Worm (Caenorhabditis elegans) whole organism, L4 larva: ENCODE measurements around the gene T23E7.2.

Source experiments
- D1046.2 ChIP-seq: fragments of 200-800 bp; sonication (Bioruptor generic); IDR thresholded peaks from 2 replicates; pipeline ENCODE4 v1.3.6; 2022; ENCODE audit warnings: missing genetic modification characterization, missing compliant biosample characterization
- T26A8.4 ChIP-seq: fragments of 200-800 bp; sonication (Bioruptor generic); IDR thresholded peaks from 2 replicates; pipeline ENCODE4 v1.3.6; 2022; ENCODE audit warnings: missing genetic modification characterization, missing compliant biosample characterization
- Y75B8A.6 ChIP-seq: fragments of 200-800 bp; sonication (Bioruptor generic); IDR thresholded peaks from 2 replicates; pipeline ENCODE4 v1.3.6; 2022; ENCODE audit warnings: missing genetic modification reagents, missing genetic modification characterization, missing compliant biosample characterization
- aly-2 ChIP-seq: sonication (generic microtip); optimal IDR thresholded peaks from 2 replicates; lab custom pipeline; 2018; ENCODE audit warnings: missing biosample characterization, missing genetic modification characterization
- ama-1 ChIP-seq: fragments of 150-350 bp; optimal IDR thresholded peaks from 2 replicates; lab custom pipeline; 2014; ENCODE audit warnings: inconsistent platforms, mixed read lengths
- ceh-20 ChIP-seq: fragments of 200-800 bp; sonication (Bioruptor generic); IDR thresholded peaks from 2 replicates; pipeline ENCODE4 v1.3.6; 2022; ENCODE audit warnings: missing genetic modification reagents, missing genetic modification characterization, missing compliant biosample characterization
- ceh-44 ChIP-seq: fragments of 200-800 bp; sonication (Bioruptor generic); IDR thresholded peaks from 2 replicates; pipeline ENCODE4 v1.3.6; 2022; ENCODE audit warnings: missing genetic modification reagents, missing genetic modification characterization, missing compliant biosample characterization
- daf-16 ChIP-seq, 3 experiments: sonication (generic microtip); optimal IDR thresholded peaks; 2 replicates each; lab custom pipeline; 2016 to 2017; ENCODE audit warnings: missing genetic modification characterization in 3 of 3, missing genetic modification reagents in 3 of 3, mild to moderate bottlenecking in 2 of 3, missing compliant biosample characterization in 2 of 3, missing biosample characterization in 1 of 3, moderate library complexity in 1 of 3
- daf-19 ChIP-seq: fragments of 200-800 bp; sonication (Bioruptor generic); conservative IDR thresholded peaks from 2 replicates; pipeline ENCODE4 v1.3.6; 2022; ENCODE audit warnings: missing genetic modification characterization, missing compliant biosample characterization
- daf-8 ChIP-seq: fragments of 200-800 bp; sonication (Bioruptor generic); IDR thresholded peaks from 2 replicates; pipeline ENCODE4 v1.3.6; 2022; ENCODE audit warnings: missing genetic modification characterization, missing compliant biosample characterization
- dmd-6 ChIP-seq: fragments of 200-800 bp; sonication (Bioruptor generic); IDR thresholded peaks from 2 replicates; pipeline ENCODE4 v1.3.6; 2022; ENCODE audit warnings: missing genetic modification reagents, missing genetic modification characterization, missing compliant biosample characterization
- dmd-8 ChIP-seq: fragments of 200-800 bp; sonication (Bioruptor generic); IDR thresholded peaks from 2 replicates; pipeline ENCODE4 v1.3.6; 2022; ENCODE audit warnings: missing genetic modification characterization, missing compliant biosample characterization
- dmd-9 ChIP-seq: fragments of 200-800 bp; sonication (Bioruptor generic); IDR thresholded peaks from 2 replicates; pipeline ENCODE4 v1.3.6; 2022; ENCODE audit warnings: missing genetic modification reagents, missing genetic modification characterization, missing compliant biosample characterization
- dpl-1 ChIP-seq: fragments of 150-350 bp; optimal IDR thresholded peaks from 2 replicates; lab custom pipeline; 2014; ENCODE audit warnings: missing biosample characterization, missing genetic modification reagents, missing genetic modification characterization
- duxl-1 ChIP-seq: sonication (generic microtip); optimal IDR thresholded peaks from 2 replicates; lab custom pipeline; 2016; ENCODE audit warnings: mild to moderate bottlenecking, missing genetic modification characterization, moderate library complexity, missing compliant biosample characterization; ENCODE audit not compliant: poor library complexity
- dve-1 ChIP-seq: sonication (generic microtip); optimal IDR thresholded peaks from 2 replicates; lab custom pipeline; 2017; ENCODE audit warnings: antibody characterized with exemption, mild to moderate bottlenecking, missing genetic modification characterization, missing compliant biosample characterization; ENCODE audit not compliant: insufficient read depth
- egl-27 ChIP-seq: sonication (generic microtip); optimal IDR thresholded peaks from 3 replicates; lab custom pipeline; 2017; ENCODE audit warnings: missing biosample characterization, missing genetic modification reagents, missing genetic modification characterization
- egl-43 ChIP-seq: fragments of 200-800 bp; sonication (Bioruptor generic); IDR thresholded peaks from 2 replicates; pipeline ENCODE4 v1.3.6; 2022; ENCODE audit warnings: missing genetic modification reagents, missing genetic modification characterization, missing compliant biosample characterization
- gei-8 ChIP-seq: fragments of 200-800 bp; sonication (Bioruptor generic); optimal IDR thresholded peaks from 2 replicates; lab custom pipeline; 2018; ENCODE audit warnings: mild to moderate bottlenecking, missing genetic modification characterization, missing compliant biosample characterization
- hlh-11 ChIP-seq: fragments of 200-800 bp; sonication (Bioruptor generic); optimal IDR thresholded peaks from 2 replicates; lab custom pipeline; 2018; ENCODE audit warnings: mild to moderate bottlenecking, missing genetic modification characterization, missing compliant biosample characterization
- hmg-1.1 ChIP-seq: fragments of 200-800 bp; sonication (Bioruptor generic); IDR thresholded peaks from 2 replicates; pipeline ENCODE4 v1.3.6; 2022; ENCODE audit warnings: missing genetic modification reagents, missing genetic modification characterization, missing compliant biosample characterization
- jun-1 ChIP-seq: fragments of 150-350 bp; optimal IDR thresholded peaks from 2 replicates; lab custom pipeline; 2014; ENCODE audit warnings: missing biosample characterization, missing genetic modification reagents, missing genetic modification characterization
- lin-15B ChIP-seq: fragments of 150-350 bp; sonication (generic microtip); optimal IDR thresholded peaks from 3 replicates; lab custom pipeline; 2014; ENCODE audit warnings: missing biosample characterization, missing genetic modification characterization
- madf-9 ChIP-seq: fragments of 200-800 bp; sonication (Bioruptor generic); conservative IDR thresholded peaks from 2 replicates; pipeline ENCODE4 v1.3.6; 2022; ENCODE audit warnings: missing genetic modification reagents, missing genetic modification characterization, missing compliant biosample characterization
- mdl-1 ChIP-seq, 2 experiments: fragments of 150-350 bp in 1 of 2; sonication (generic microtip) in 1 of 2; optimal IDR thresholded peaks; 2 replicates each; lab custom pipeline; 2014 to 2017; ENCODE audit warnings: missing biosample characterization in 2 of 2, missing genetic modification characterization in 2 of 2
- mep-1 ChIP-seq: fragments of 150-350 bp; sonication (generic microtip); optimal IDR thresholded peaks from 3 replicates; lab custom pipeline; 2014; ENCODE audit warnings: missing biosample characterization, missing genetic modification characterization
- mes-2 ChIP-seq: sonication (generic microtip); optimal IDR thresholded peaks from 2 replicates; lab custom pipeline; 2016; ENCODE audit warnings: missing genotype, mild to moderate bottlenecking, missing genetic modification characterization, missing compliant biosample characterization; ENCODE audit not compliant: poor library complexity, severe bottlenecking
- mxl-2 ChIP-seq: fragments of 200-800 bp; sonication (Bioruptor generic); conservative IDR thresholded peaks from 2 replicates; pipeline ENCODE4 v1.3.6; 2022; ENCODE audit warnings: missing genetic modification reagents, missing genetic modification characterization, missing compliant biosample characterization
- nhr-11 ChIP-seq: fragments of 150-350 bp; optimal IDR thresholded peaks from 2 replicates; lab custom pipeline; 2014; ENCODE audit warnings: missing biosample characterization, missing genetic modification characterization
- nhr-25 ChIP-seq: sonication (generic microtip); optimal IDR thresholded peaks from 2 replicates; lab custom pipeline; 2017; ENCODE audit warnings: missing genetic modification characterization, mild to moderate bottlenecking, missing compliant biosample characterization, antibody characterized with exemption, moderate library complexity, borderline replicate concordance; ENCODE audit not compliant: insufficient read depth
- nhr-28 ChIP-seq: fragments of 150-350 bp; optimal IDR thresholded peaks from 2 replicates; lab custom pipeline; 2014; ENCODE audit warnings: missing biosample characterization, missing genetic modification characterization
- nhr-41 ChIP-seq: fragments of 200-800 bp; sonication (Bioruptor generic); IDR thresholded peaks from 2 replicates; pipeline ENCODE4 v1.3.6; 2022; ENCODE audit warnings: missing genetic modification reagents, missing genetic modification characterization, missing compliant biosample characterization
- nhr-76 ChIP-seq: fragments of 150-350 bp; optimal IDR thresholded peaks from 2 replicates; lab custom pipeline; 2014; ENCODE audit warnings: missing biosample characterization, missing genetic modification characterization
- nhr-77 ChIP-seq: fragments of 150-350 bp; optimal IDR thresholded peaks from 2 replicates; lab custom pipeline; 2014; ENCODE audit warnings: missing biosample characterization, missing genetic modification characterization
- pha-4 ChIP-seq, 2 experiments: fragments of 150-350 bp in 1 of 2; fragments of 200-800 bp in 1 of 2; sonication (Bioruptor generic) in 1 of 2; IDR thresholded peaks in 1 of 2; optimal IDR thresholded peaks in 1 of 2; 2 replicates each; pipeline versions ENCODE4 v1.3.6 to Lab custom; 2014 to 2022; ENCODE audit warnings: missing genetic modification characterization in 2 of 2, missing genetic modification reagents in 2 of 2, missing biosample characterization in 1 of 2, missing compliant biosample characterization in 1 of 2
- php-3 ChIP-seq: fragments of 200-800 bp; sonication (Bioruptor generic); IDR thresholded peaks from 2 replicates; pipeline ENCODE4 v1.3.6; 2022; ENCODE audit warnings: missing genetic modification reagents, missing genetic modification characterization, missing compliant biosample characterization
- pqm-1 ChIP-seq: sonication (generic microtip); optimal IDR thresholded peaks from 2 replicates; lab custom pipeline; 2017; ENCODE audit warnings: missing biosample characterization, missing genetic modification characterization
- saeg-2 ChIP-seq: fragments of 200-800 bp; sonication (Bioruptor generic); IDR thresholded peaks from 2 replicates; pipeline ENCODE4 v1.3.6; 2022; ENCODE audit warnings: missing genetic modification reagents, missing genetic modification characterization, missing compliant biosample characterization
- set-16 ChIP-seq: fragments of 200-800 bp; sonication (Bioruptor generic); IDR thresholded peaks from 2 replicates; pipeline ENCODE4 v1.3.6; 2022; ENCODE audit warnings: missing genetic modification reagents, missing genetic modification characterization, missing compliant biosample characterization
- skn-1 ChIP-seq: fragments of 150-350 bp; optimal IDR thresholded peaks from 2 replicates; lab custom pipeline; 2014; ENCODE audit warnings: missing biosample characterization, missing genetic modification characterization
- snpc-1.2 ChIP-seq: fragments of 200-800 bp; sonication (Bioruptor generic); IDR thresholded peaks from 2 replicates; pipeline ENCODE4 v1.3.6; 2022; ENCODE audit warnings: missing genetic modification reagents, missing genetic modification characterization, missing compliant biosample characterization
- spr-3 ChIP-seq: fragments of 200-800 bp; sonication (Bioruptor generic); optimal IDR thresholded peaks from 2 replicates; lab custom pipeline; 2018; ENCODE audit warnings: mild to moderate bottlenecking, missing genetic modification characterization, missing compliant biosample characterization
- unc-62 ChIP-seq, 3 experiments: fragments of 150-350 bp in 1 of 3; sonication (generic microtip); optimal IDR thresholded peaks in 2 of 3; peaks in 1 of 3; 1 replicate in 1 of 3; 2 replicates in 2 of 3; lab custom pipeline; 2014 to 2017; ENCODE audit warnings: missing biosample characterization in 3 of 3, missing genetic modification characterization in 3 of 3, missing genetic modification reagents in 3 of 3, missing genotype in 1 of 3
- zag-1 ChIP-seq: fragments of 150-350 bp; optimal IDR thresholded peaks from 2 replicates; lab custom pipeline; 2014; ENCODE audit warnings: missing biosample characterization, missing genetic modification characterization
- zfp-2 ChIP-seq: sonication (generic microtip); optimal IDR thresholded peaks from 2 replicates; lab custom pipeline; 2016; ENCODE audit warnings: mild to moderate bottlenecking, missing genetic modification characterization, missing compliant biosample characterization
- zip-11 ChIP-seq: fragments of 200-800 bp; sonication (Bioruptor generic); IDR thresholded peaks from 2 replicates; pipeline ENCODE4 v1.3.6; 2022; ENCODE audit warnings: missing genetic modification characterization, missing compliant biosample characterization
- ztf-11 ChIP-seq: fragments of 150-350 bp; optimal IDR thresholded peaks from 2 replicates; lab custom pipeline; 2014; ENCODE audit warnings: missing biosample characterization, missing genetic modification characterization
- ztf-7 ChIP-seq: fragments of 150-350 bp; optimal IDR thresholded peaks from 2 replicates; lab custom pipeline; 2014; ENCODE audit warnings: missing biosample characterization, missing genetic modification characterization

T23E7.2 gene

DNA sequence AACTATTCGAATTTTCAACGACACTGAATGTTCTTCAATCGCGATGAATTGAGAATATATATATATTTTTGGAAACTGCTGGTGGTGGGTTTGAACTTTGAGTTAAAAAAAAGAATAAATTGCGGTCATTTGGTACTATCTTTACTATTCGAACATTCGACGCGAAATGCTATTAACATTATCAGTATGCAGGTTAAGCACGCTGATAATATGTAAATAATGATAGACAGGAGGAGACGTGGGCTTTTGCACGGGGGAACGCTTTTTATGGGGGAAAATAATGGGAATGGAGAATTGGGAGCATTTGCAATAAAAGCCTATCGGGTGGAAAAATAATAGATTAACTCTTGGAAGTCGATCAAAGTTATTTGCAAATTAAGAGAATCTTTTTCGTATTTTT is 31.9 kb upstream of the T23E7.2 start:
- TF ChIP-seq pha-4 (GFP tag; IDR thresholded peaks at IDR 0.05; lab: Robert Waterston, UW) (no peak), pha-4 (tag; optimal IDR thresholded peaks at IDR 0.05; lab: Kevin White, UChicago) (no peak), nhr-77 (tag; lab: Kevin White, UChicago) (peak; percentile 19), unc-62 (GFP tag; optimal IDR thresholded peaks at IDR 0.05 in 1 of 2; lab: Kevin White, UChicago) (peak in 1 of 2 experiments; percentile 22), unc-62 (tag; optimal IDR thresholded peaks at IDR 0.05; lab: Kevin White, UChicago) (no peak), nhr-76 (no peak), php-3 (GFP tag; lab: Robert Waterston, UW) (peak; percentile 72), ztf-7 (tag; lab: Kevin White, UChicago) (no peak), mdl-1 (tag; optimal IDR thresholded peaks at IDR 0.05; lab: Kevin White, UChicago) (no peak), spr-3 (no peak), dmd-6 (GFP tag; lab: Robert Waterston, UW) (peak; percentile 56), ceh-20 (GFP tag; lab: Robert Waterston, UW) (no peak), pqm-1 (tag; lab: Kevin White, UChicago) (peak; percentile 89), mxl-2 (GFP tag; lab: Robert Waterston, UW) (no peak), lin-15B (tag; lab: Kevin White, UChicago) (no peak), Y75B8A.6 (GFP tag; lab: Robert Waterston, UW) (no peak), egl-43 (GFP tag; lab: Robert Waterston, UW) (no peak), daf-19 (GFP tag; lab: Robert Waterston, UW) (no peak), zfp-2 (no peak), aly-2 (tag; lab: Kevin White, UChicago) (no peak), jun-1 (tag; lab: Kevin White, UChicago) (no peak), mes-2 (tag; lab: Kevin White, UChicago) (peak; percentile 13), mep-1 (tag; lab: Kevin White, UChicago) (no peak), gei-8 (GFP tag; lab: Kevin White, UChicago) (no peak), snpc-1.2 (GFP tag; lab: Robert Waterston, UW) (no peak), daf-8 (GFP tag; lab: Robert Waterston, UW) (no peak), hlh-11 (tag; lab: Kevin White, UChicago) (no peak), ztf-11 (tag; lab: Kevin White, UChicago) (no peak), T26A8.4 (GFP tag; lab: Robert Waterston, UW) (no peak), D1046.2 (no peak), egl-27 (tag; lab: Kevin White, UChicago) (no peak), nhr-25 (tag; lab: Kevin White, UChicago) (no peak), duxl-1 (tag; lab: Kevin White, UChicago) (no peak), daf-16 (GFP tag; optimal IDR thresholded peaks at IDR 0.05; lab: Kevin White, UChicago) (no peak), daf-16 (tag; optimal IDR thresholded peaks at IDR 0.05; lab: Kevin White, UChicago) (peak; percentile 74), nhr-28 (tag; lab: Kevin White, UChicago) (peak; percentile 36), zip-11 (GFP tag; lab: Robert Waterston, UW) (no peak), nhr-11 (no peak)

- TF ChIP-seq dpl-1 (peak; percentile 13), ceh-44 (GFP tag; lab: Robert Waterston, UW) (no peak), nhr-28 (tag; lab: Kevin White, UChicago) (peak; percentile 75), ceh-20 (GFP tag; lab: Robert Waterston, UW) (peak; percentile 76), madf-9 (no peak), hmg-1.1 (GFP tag; lab: Robert Waterston, UW) (0 out of 2 replicates have a peak, but pooled peaks have one; percentile 41), nhr-41 (no peak), dve-1 (tag; lab: Kevin White, UChicago) (no peak), daf-16 (GFP tag; optimal IDR thresholded peaks at IDR 0.05; lab: Kevin White, UChicago) (peak in 1 of 2 experiments; percentile 85), daf-16 (tag; optimal IDR thresholded peaks at IDR 0.05; lab: Kevin White, UChicago) (peak; percentile 11), skn-1 (tag; lab: Kevin White, UChicago) (no peak), zag-1 (tag; lab: Kevin White, UChicago) (no peak), dmd-8 (GFP tag; lab: Robert Waterston, UW) (no peak), dmd-9 (GFP tag; lab: Robert Waterston, UW) (0 out of 2 replicates have a peak, but pooled peaks have one; percentile 13), saeg-2 (GFP tag; lab: Robert Waterston, UW) (peak; percentile 79; the same call in 1 of the 2 replicates), ama-1 (no peak), set-16 (GFP tag; lab: Robert Waterston, UW) (no peak), gei-8 (GFP tag; lab: Kevin White, UChicago) (peak; percentile 86), zip-11 (GFP tag; lab: Robert Waterston, UW) (no peak), snpc-1.2 (GFP tag; lab: Robert Waterston, UW) (no peak), lin-15B (tag; lab: Kevin White, UChicago) (no peak)
Measured at ce11 chrX:17640790-17641189, 30.0 kb upstream of the T23E7.2 start, which contains the start of gene H18N23.2. Gene H18N23.2, minus strand, starts transcription at chrX:17640871.
